Worm (Caenorhabditis elegans) whole organism, young adult: ENCODE measurements around the gene klo-1.

Experiments
- D2030.7 ChIP-seq: fragments of 200-800 bp; sonication (Bioruptor generic); IDR thresholded peaks from 2 replicates; pipeline ENCODE4 v1.3.6; 2022; ENCODE audit warnings: missing genetic modification reagents, missing genetic modification characterization, missing compliant biosample characterization
- F23B12.7 ChIP-seq: sonication (generic microtip); optimal IDR thresholded peaks from 2 replicates; lab custom pipeline; 2017; ENCODE audit warnings: missing genetic modification characterization, mild to moderate bottlenecking, missing compliant biosample characterization, antibody characterized with exemption, moderate library complexity; ENCODE audit not compliant: insufficient read depth
- F33H1.4 ChIP-seq: fragments of 200-800 bp; sonication (Bioruptor generic); IDR thresholded peaks from 2 replicates; pipeline ENCODE4 v1.3.6; 2022; ENCODE audit warnings: missing genetic modification reagents, missing genetic modification characterization, missing compliant biosample characterization
- F37B4.10 ChIP-seq: fragments of 200-800 bp; sonication (Bioruptor generic); IDR thresholded peaks from 2 replicates; pipeline ENCODE4 v1.3.6; 2022; ENCODE audit warnings: missing genetic modification characterization, missing compliant biosample characterization
- K12H6.12 ChIP-seq: fragments of 200-800 bp; sonication (Bioruptor generic); optimal IDR thresholded peaks from 2 replicates; lab custom pipeline; 2018; ENCODE audit warnings: mild to moderate bottlenecking, missing genetic modification characterization, missing compliant biosample characterization
- Y53F4B.3 ChIP-seq: fragments of 200-800 bp; sonication (Bioruptor generic); IDR thresholded peaks from 2 replicates; pipeline ENCODE4 v1.3.6; 2022; ENCODE audit warnings: missing genetic modification reagents, missing genetic modification characterization, missing compliant biosample characterization
- akir-1 ChIP-seq: fragments of 200-800 bp; sonication (Bioruptor generic); optimal IDR thresholded peaks from 2 replicates; lab custom pipeline; 2018; ENCODE audit warnings: mild to moderate bottlenecking, missing genetic modification characterization, moderate library complexity, missing compliant biosample characterization
- ccch-3 ChIP-seq: fragments of 200-800 bp; sonication (Bioruptor generic); optimal IDR thresholded peaks from 2 replicates; lab custom pipeline; 2018; ENCODE audit warnings: mild to moderate bottlenecking, missing genetic modification characterization, missing compliant biosample characterization
- ceh-79 ChIP-seq: sonication (generic microtip); optimal IDR thresholded peaks from 2 replicates; lab custom pipeline; 2017; ENCODE audit warnings: mild to moderate bottlenecking, missing genetic modification characterization, missing compliant biosample characterization
- die-1 ChIP-seq: sonication (generic microtip); optimal IDR thresholded peaks from 2 replicates; lab custom pipeline; 2016; ENCODE audit warnings: missing genotype, mild to moderate bottlenecking, missing genetic modification characterization, missing compliant biosample characterization
- efl-1 ChIP-seq: fragments of 150-350 bp; optimal IDR thresholded peaks from 2 replicates; lab custom pipeline; 2014; ENCODE audit warnings: missing biosample characterization, missing genetic modification reagents, missing genetic modification characterization
- ekl-4 ChIP-seq: fragments of 200-800 bp; sonication (Bioruptor generic); IDR thresholded peaks from 2 replicates; pipeline ENCODE4 v1.3.6; 2022; ENCODE audit warnings: missing genetic modification reagents, missing genetic modification characterization, missing compliant biosample characterization
- him-1 ChIP-seq: sonication (generic microtip); optimal IDR thresholded peaks from 2 replicates; lab custom pipeline; 2016; ENCODE audit warnings: missing genotype, missing genetic modification reagents, missing genetic modification characterization, missing compliant biosample characterization
- hlh-12 ChIP-seq: sonication (generic microtip); optimal IDR thresholded peaks from 2 replicates; lab custom pipeline; 2016; ENCODE audit warnings: missing genetic modification characterization, missing compliant biosample characterization
- hrde-1 ChIP-seq: sonication (generic microtip); optimal IDR thresholded peaks from 2 replicates; lab custom pipeline; 2016; ENCODE audit warnings: missing genetic modification characterization, mild to moderate bottlenecking, missing compliant biosample characterization, moderate library complexity, missing genotype, missing genetic modification reagents, borderline replicate concordance
- lin-35 ChIP-seq, 3 experiments: fragments of 150-350 bp in 2 of 3; sonication (generic microtip) in 1 of 3; optimal IDR thresholded peaks; 2 replicates each; lab custom pipeline; 2014 to 2018; ENCODE audit warnings: missing biosample characterization in 3 of 3, missing genetic modification characterization in 3 of 3, missing genetic modification reagents in 3 of 3
- lin-40 ChIP-seq: sonication (generic microtip); optimal IDR thresholded peaks from 2 replicates; lab custom pipeline; 2016; ENCODE audit warnings: missing genetic modification characterization, mild to moderate bottlenecking, missing compliant biosample characterization, missing genotype, missing genetic modification reagents
- lin-54 ChIP-seq: fragments of 200-800 bp; sonication (Bioruptor generic); optimal IDR thresholded peaks from 2 replicates; lab custom pipeline; 2018; ENCODE audit warnings: mild to moderate bottlenecking, missing genetic modification characterization, missing compliant biosample characterization
- lsl-1 ChIP-seq: fragments of 200-800 bp; sonication (Bioruptor generic); optimal IDR thresholded peaks from 2 replicates; lab custom pipeline; 2018; ENCODE audit warnings: mild to moderate bottlenecking, missing genetic modification characterization, moderate library complexity, missing compliant biosample characterization
- madf-6 ChIP-seq: fragments of 200-800 bp; sonication (Bioruptor generic); IDR thresholded peaks from 2 replicates; pipeline ENCODE4 v1.3.6; 2022; ENCODE audit warnings: missing genetic modification reagents, missing genetic modification characterization, missing compliant biosample characterization
- madf-8 ChIP-seq: fragments of 200-800 bp; sonication (Bioruptor generic); conservative IDR thresholded peaks from 2 replicates; pipeline ENCODE4 v1.3.6; 2022; ENCODE audit warnings: missing genetic modification reagents, missing genetic modification characterization, missing compliant biosample characterization
- nhr-179 ChIP-seq: sonication (generic microtip); optimal IDR thresholded peaks from 2 replicates; lab custom pipeline; 2016; ENCODE audit warnings: mild to moderate bottlenecking, missing genetic modification characterization, missing compliant biosample characterization
- pbrm-1 ChIP-seq: fragments of 200-800 bp; sonication (Bioruptor generic); IDR thresholded peaks from 2 replicates; pipeline ENCODE4 v1.3.6; 2022; ENCODE audit warnings: missing genetic modification reagents, missing genetic modification characterization, missing compliant biosample characterization
- repo-1 ChIP-seq: sonication (generic microtip); optimal IDR thresholded peaks from 2 replicates; lab custom pipeline; 2017; ENCODE audit warnings: mild to moderate bottlenecking, missing genetic modification characterization, missing compliant biosample characterization
- snpc-1.1 ChIP-seq: sonication (generic microtip); optimal IDR thresholded peaks from 2 replicates; lab custom pipeline; 2017; ENCODE audit warnings: missing genetic modification characterization, mild to moderate bottlenecking, missing compliant biosample characterization, antibody characterized with exemption, moderate library complexity, missing genotype, missing genetic modification reagents; ENCODE audit not compliant: insufficient read depth
- snpc-1.3 ChIP-seq: sonication (generic microtip); optimal IDR thresholded peaks from 2 replicates; lab custom pipeline; 2017; ENCODE audit warnings: missing genetic modification characterization, mild to moderate bottlenecking, missing compliant biosample characterization, antibody characterized with exemption, moderate library complexity, missing genotype, missing genetic modification reagents; ENCODE audit not compliant: insufficient read depth
- somi-1 ChIP-seq: fragments of 200-800 bp; sonication (Bioruptor generic); optimal IDR thresholded peaks from 2 replicates; lab custom pipeline; 2018; ENCODE audit warnings: mild to moderate bottlenecking, missing genetic modification characterization, missing compliant biosample characterization
- sptf-2 ChIP-seq: fragments of 200-800 bp; sonication (Bioruptor generic); optimal IDR thresholded peaks from 2 replicates; lab custom pipeline; 2018; ENCODE audit warnings: mild to moderate bottlenecking, missing genetic modification characterization, missing compliant biosample characterization
- zfh-2 ChIP-seq: fragments of 200-800 bp; sonication (Bioruptor generic); conservative IDR thresholded peaks from 2 replicates; pipeline ENCODE4 v1.3.6; 2022; ENCODE audit warnings: missing genetic modification reagents, missing genetic modification characterization, missing compliant biosample characterization
- ztf-3 ChIP-seq: fragments of 200-800 bp; sonication (Bioruptor generic); optimal IDR thresholded peaks from 2 replicates; lab custom pipeline; 2018; ENCODE audit warnings: mild to moderate bottlenecking, missing genetic modification characterization, missing compliant biosample characterization
- ztf-6 ChIP-seq: fragments of 200-800 bp; sonication (Bioruptor generic); IDR thresholded peaks from 2 replicates; pipeline ENCODE4 v1.3.6; 2022; ENCODE audit warnings: missing genetic modification reagents, missing genetic modification characterization, missing compliant biosample characterization

The klo-1 gene

DNA sequence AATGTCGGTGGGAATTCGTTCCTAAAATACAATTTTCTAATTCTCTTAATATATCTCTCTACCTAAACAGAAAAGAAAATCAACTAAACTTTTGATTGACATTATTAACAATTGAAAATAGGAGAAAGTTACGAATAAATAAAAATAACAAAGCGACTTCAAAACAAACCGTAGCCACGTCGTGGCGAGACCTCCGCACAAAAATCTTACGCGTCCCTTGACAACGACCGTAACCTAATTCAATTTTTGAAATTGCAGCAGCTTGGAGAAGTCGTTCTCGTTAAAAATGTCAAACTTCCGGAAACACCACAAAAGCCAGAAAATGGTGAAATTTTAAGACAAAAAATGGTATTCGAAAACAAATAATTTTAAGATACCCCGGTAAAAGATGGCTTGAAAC is 16.3 kb upstream of the klo-1 start (continued):
- TF ChIP-seq snpc-1.1 (tag; lab: Kevin White, UChicago), result no peak
- no peak for TF ChIP-seq efl-1 (GFP tag; lab: Kevin White, UChicago)
- no peak for TF ChIP-seq ztf-3
- 0 out of 2 replicates have a peak, but pooled peaks have one; percentile 17 for TF ChIP-seq D2030.7 (GFP tag; lab: Robert Waterston, UW)
- TF ChIP-seq ekl-4, result no peak
- no peak for TF ChIP-seq akir-1 (GFP tag; lab: Kevin White, UChicago)
- no peak for TF ChIP-seq Y53F4B.3 (GFP tag; lab: Robert Waterston, UW)
- no peak for TF ChIP-seq pbrm-1
- no peak for TF ChIP-seq sptf-2 (GFP tag; lab: Kevin White, UChicago)
- no peak for TF ChIP-seq die-1 (tag; lab: Kevin White, UChicago)
- TF ChIP-seq lin-35 (GFP tag; optimal IDR thresholded peaks at IDR 0.05; lab: Kevin White, UChicago), result no peak
- peak; percentile 58 for TF ChIP-seq madf-8 (GFP tag; lab: Robert Waterston, UW)
- TF ChIP-seq nhr-179 (tag; lab: Kevin White, UChicago), result no peak
- peak; percentile 93 for TF ChIP-seq F33H1.4 (GFP tag; lab: Robert Waterston, UW)
- peak; percentile 93 for TF ChIP-seq lsl-1 (GFP tag; lab: Kevin White, UChicago)
- no peak for TF ChIP-seq repo-1 (tag; lab: Kevin White, UChicago)
- TF ChIP-seq zfh-2 (GFP tag; lab: Robert Waterston, UW), result no peak
- peak; percentile 92 for TF ChIP-seq madf-6 (GFP tag; lab: Robert Waterston, UW)
- TF ChIP-seq lin-54 (GFP tag; lab: Kevin White, UChicago), result peak; percentile 63
- TF ChIP-seq hrde-1 (tag; lab: Kevin White, UChicago), result no peak
- TF ChIP-seq ccch-3 (GFP tag; lab: Kevin White, UChicago), result no peak
- peak; percentile 28 for TF ChIP-seq snpc-1.3
- TF ChIP-seq him-1 (tag; lab: Kevin White, UChicago), result no peak
- TF ChIP-seq, all 124 proteins: peak for 11

DNA sequence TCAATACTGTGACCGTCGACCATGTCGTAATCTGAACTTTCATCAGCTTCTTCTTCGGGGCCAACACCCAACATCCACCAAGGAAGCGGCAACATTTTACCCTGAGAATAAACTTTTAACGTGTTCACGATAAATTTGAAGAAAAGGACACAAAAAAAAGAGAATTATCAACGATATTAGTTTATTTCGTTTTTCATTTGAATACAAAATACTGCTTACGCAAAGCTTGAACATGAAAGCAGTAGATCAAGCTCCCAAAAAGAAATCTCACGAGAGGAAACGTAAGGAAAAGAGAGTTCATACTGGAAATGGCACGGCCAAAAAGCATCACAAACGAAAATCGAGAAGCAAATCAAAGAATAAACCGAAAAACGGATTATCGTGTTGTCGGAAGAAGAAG is 15.7 kb upstream of the klo-1 start, which contains the start of the genes C46A5.6 and C46A5.1:
TSS of gene C46A5.6 (minus strand) at position 101 of the 400 bp plus-strand sequence.
TSS of gene C46A5.1 (plus strand) at position 184 of the 400 bp plus-strand sequence.
- TF ChIP-seq ceh-79 (tag; lab: Kevin White, UChicago) (no peak), lin-40 (tag; lab: Kevin White, UChicago) (no peak)

DNA sequence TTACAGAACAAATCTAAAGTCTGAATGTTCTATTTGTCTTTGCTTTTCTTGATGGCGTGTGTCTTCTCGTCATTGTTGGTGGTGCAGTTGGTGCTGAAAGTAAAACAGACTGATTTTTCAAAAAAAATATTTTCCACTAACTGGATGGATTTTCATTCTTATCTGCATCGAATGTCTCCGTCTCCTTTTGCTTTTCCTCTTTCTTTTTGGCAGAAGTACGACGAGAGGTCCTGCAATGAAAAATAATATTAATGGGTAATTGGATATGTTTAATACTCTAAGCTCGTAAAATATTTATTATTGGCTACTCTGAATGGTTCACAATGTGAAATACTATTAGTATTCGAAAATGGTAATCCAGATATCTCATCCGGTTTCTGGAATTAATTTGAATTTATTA is 12.1 kb upstream of the klo-1 start, which contains the start of gene del-7:
TSS of gene del-7 (plus strand) at position 301 of the 400 bp plus-strand sequence.
- TF ChIP-seq F23B12.7 (tag; lab: Kevin White, UChicago) (no peak), akir-1 (GFP tag; lab: Kevin White, UChicago) (no peak), ztf-6 (no peak)

DNA sequence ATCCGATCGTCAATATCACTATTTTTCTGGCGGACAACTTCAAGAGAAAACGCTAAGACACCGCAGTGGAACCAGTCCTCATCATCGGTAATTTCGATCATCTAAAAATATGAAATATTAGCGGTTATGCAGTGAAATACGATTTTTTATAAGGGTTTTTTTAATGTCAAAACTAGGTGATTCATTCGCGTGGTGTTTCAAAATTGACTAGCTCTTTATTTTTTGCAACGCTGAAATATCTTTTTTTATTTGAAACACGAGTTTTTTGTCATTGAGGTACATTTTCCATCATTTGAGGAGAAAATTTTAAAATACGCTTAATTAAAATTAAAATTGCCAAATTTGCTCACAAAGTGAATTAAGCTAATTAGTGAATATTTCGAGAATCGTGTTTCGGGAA is 11.5 kb upstream of the klo-1 start, which contains the start of gene dsb-3:
TSS of gene dsb-3 (minus strand) at position 101 of the 400 bp plus-strand sequence.
- TF ChIP-seq pbrm-1 (no peak), somi-1 (GFP tag; lab: Kevin White, UChicago) (no peak), nhr-179 (tag; lab: Kevin White, UChicago) (no peak), Y53F4B.3 (GFP tag; lab: Robert Waterston, UW) (no peak), F37B4.10 (GFP tag; lab: Robert Waterston, UW) (no peak), hlh-12 (tag; lab: Kevin White, UChicago) (no peak), lin-40 (tag; lab: Kevin White, UChicago) (no peak), K12H6.12 (tag; lab: Kevin White, UChicago) (no peak)
